Worm (Caenorhabditis elegans) whole organism, midembryonic: ENCODE measurements around the gene cdh-10.
A peak's percentile ranks its signal among the peaks of the same experiment; 100 is the strongest.

Source experiments
- T22C8.4 ChIP-seq: fragments of 200-800 bp; sonication (Bioruptor generic); IDR thresholded peaks from 2 replicates; pipeline ENCODE4 v1.3.6; 2022; ENCODE audit warnings: missing genetic modification characterization, missing compliant biosample characterization
- cog-1 ChIP-seq: sonication (generic microtip); optimal IDR thresholded peaks from 2 replicates; lab custom pipeline; 2016; ENCODE audit warnings: missing genetic modification characterization, missing compliant biosample characterization
- flt-1 ChIP-seq: fragments of 200-800 bp; sonication (Bioruptor generic); IDR thresholded peaks from 2 replicates; pipeline ENCODE4 v1.3.6; 2022; ENCODE audit warnings: missing genetic modification characterization, missing compliant biosample characterization
- klf-2 ChIP-seq: fragments of 200-800 bp; sonication (Bioruptor generic); conservative IDR thresholded peaks from 2 replicates; pipeline ENCODE4 v1.3.6; 2022; ENCODE audit warnings: missing genetic modification reagents, missing genetic modification characterization, missing compliant biosample characterization
- ref-1 ChIP-seq: fragments of 200-800 bp; sonication (Bioruptor generic); conservative IDR thresholded peaks from 2 replicates; pipeline ENCODE4 v1.3.6; 2022; ENCODE audit warnings: missing genetic modification reagents, missing genetic modification characterization, missing compliant biosample characterization
- tab-1 ChIP-seq: fragments of 200-800 bp; sonication (Bioruptor generic); IDR thresholded peaks from 2 replicates; pipeline ENCODE4 v1.3.6; 2022; ENCODE audit warnings: missing genetic modification characterization, missing compliant biosample characterization
- ztf-23 ChIP-seq: fragments of 200-800 bp; sonication (Bioruptor generic); IDR thresholded peaks from 2 replicates; pipeline ENCODE4 v1.3.6; 2022; ENCODE audit warnings: missing genetic modification reagents, missing genetic modification characterization, missing compliant biosample characterization
- ztf-29 ChIP-seq: fragments of 200-800 bp; sonication (Bioruptor generic); IDR thresholded peaks from 2 replicates; pipeline ENCODE4 v1.3.6; 2022; ENCODE audit warnings: missing genetic modification reagents, missing genetic modification characterization, missing compliant biosample characterization

cdh-10 gene

ce11 chrIV:2390251-2390672 is 72.9 kb downstream of the cdh-10 start:
- peak; percentile 3 for TF ChIP-seq cog-1 (tag; lab: Kevin White, UChicago)
- TF ChIP-seq klf-2 (GFP tag; lab: Robert Waterston, UW), result no peak
- TF ChIP-seq ztf-23 (GFP tag; lab: Robert Waterston, UW), result peak; percentile 72

ce11 chrIV:2389745-2390144 is 73.4 kb downstream of the cdh-10 start:
- TF ChIP-seq ztf-23 (GFP tag; lab: Robert Waterston, UW), result no peak
- no peak for TF ChIP-seq ztf-29 (GFP tag; lab: Robert Waterston, UW)
- TF ChIP-seq klf-2 (GFP tag; lab: Robert Waterston, UW), result no peak
- TF ChIP-seq ref-1, result no peak

- TF ChIP-seq klf-2 (GFP tag; lab: Robert Waterston, UW), result no peak
- TF ChIP-seq flt-1 (GFP tag; lab: Robert Waterston, UW), result peak; percentile 86
- TF ChIP-seq T22C8.4 (GFP tag; lab: Robert Waterston, UW), result no peak
- TF ChIP-seq ztf-29 (GFP tag; lab: Robert Waterston, UW), result 0 out of 2 replicates have a peak, but pooled peaks have one; percentile 26
- peak; percentile 86 for TF ChIP-seq cog-1 (tag; lab: Kevin White, UChicago)
- peak; percentile 35; the same call in 1 of the 2 replicates for TF ChIP-seq tab-1 (GFP tag; lab: Robert Waterston, UW)
- TF ChIP-seq ztf-23 (GFP tag; lab: Robert Waterston, UW), result peak; percentile 100
These were observed 74.1 kb downstream of the cdh-10 start, which contains the start of gene trap-3 for ce11 chrIV:2388949-2389495. Gene trap-3, plus strand, starts transcription at chrIV:2389445.

ce11 chrIV:2387970-2388705 is 75.0 kb downstream of the cdh-10 start, which contains the start of gene sec-61.B:
Gene sec-61.B, minus strand, starts transcription at chrIV:2388675.
- TF ChIP-seq klf-2 (GFP tag; lab: Robert Waterston, UW) (no peak), cog-1 (tag; lab: Kevin White, UChicago) (no peak), ref-1 (no peak), ztf-23 (GFP tag; lab: Robert Waterston, UW) (peak; percentile 59; the same call in 1 of the 2 replicates), T22C8.4 (GFP tag; lab: Robert Waterston, UW) (no peak), ztf-29 (GFP tag; lab: Robert Waterston, UW) (0 out of 2 replicates have a peak, but pooled peaks have one; percentile 47)
